Worm (Caenorhabditis elegans): Measurements from ENCODE around the gene hda-1.

- TF ChIP-seq aptf-2 (GFP tag; conservative IDR thresholded peaks at IDR 0.05) (no peak), F22D6.2 (tag; optimal IDR thresholded peaks at IDR 0.05) (no peak), hlh-12 (tag; optimal IDR thresholded peaks at IDR 0.05) (no peak), T26A5.8 (tag; optimal IDR thresholded peaks at IDR 0.05) (no peak), sptf-2 (GFP tag; optimal IDR thresholded peaks at IDR 0.05) (no peak), Y95B8A.8 (GFP tag; IDR thresholded peaks at IDR 0.05) (no peak), lin-35 (GFP tag; optimal IDR thresholded peaks at IDR 0.05) (no peak), pha-4 (tag; optimal IDR thresholded peaks at IDR 0.05) (no peak), lin-40 (tag; optimal IDR thresholded peaks at IDR 0.05) (no peak), F55B11.4 (tag; optimal IDR thresholded peaks at IDR 0.05; ENCODE audit: borderline replicate concordance, insufficient read depth) (no peak), F33H1.4 (GFP tag; IDR thresholded peaks at IDR 0.05) (no peak), ZK185.1 (tag; optimal IDR thresholded peaks at IDR 0.05; ENCODE audit: poor library complexity, severe bottlenecking) (no peak)
These were observed 21.4 kb downstream of the hda-1 start, which contains the start of gene C53A5.13 for ce11 chrV:14546569-14546968.

All from whole organism, young adult.